Worm (Caenorhabditis elegans): ENCODE measurements around the gene oac-21.
A peak's percentile ranks its signal among the peaks of the same experiment; 100 is the strongest.

Gene oac-21

ce11 chrIV:3857999-3858552 lies 31.0 kb upstream of the oac-21 start (continued):
- TF ChIP-seq F52B5.7 (tag; optimal IDR thresholded peaks at IDR 0.05) (no peak), K11D2.4 (GFP tag; IDR thresholded peaks at IDR 0.05) (no peak), mes-4 (tag; optimal IDR thresholded peaks at IDR 0.05) (no peak), snpc-4 (GFP tag; optimal IDR thresholded peaks at IDR 0.05) (no peak), snpc-4 (tag; optimal IDR thresholded peaks at IDR 0.05) (no peak)

- TF ChIP-seq sptf-2 (GFP tag; optimal IDR thresholded peaks at IDR 0.05) (no peak), mcd-1 (GFP tag; IDR thresholded peaks at IDR 0.05) (0 out of 2 replicates have a peak, but pooled peaks have one; percentile 5), zfh-2 (GFP tag; conservative IDR thresholded peaks at IDR 0.05) (peak; percentile 61)
These were observed 29.5 kb upstream of the oac-21 start for ce11 chrIV:3859552-3859951.

- no peak for TF ChIP-seq bed-2 (GFP tag; IDR thresholded peaks at IDR 0.05)
- no peak for TF ChIP-seq mcd-1 (GFP tag; IDR thresholded peaks at IDR 0.05)
- TF ChIP-seq ceh-100 (GFP tag; IDR thresholded peaks at IDR 0.05) = no peak
- no peak for TF ChIP-seq let-607 (tag; optimal IDR thresholded peaks at IDR 0.05)
These were observed 28.6 kb upstream of the oac-21 start for ce11 chrIV:3860419-3860818.

- TF ChIP-seq Y53F4B.3 (GFP tag; IDR thresholded peaks at IDR 0.05) (no peak), B0035.1 (tag; optimal IDR thresholded peaks at IDR 0.05) (no peak), B0019.2 (GFP tag; conservative IDR thresholded peaks at IDR 0.05) (no peak), tlf-1 (GFP tag; optimal IDR thresholded peaks at IDR 0.05) (no peak), aptf-2 (GFP tag; conservative IDR thresholded peaks at IDR 0.05) (no peak), pha-4 (tag; optimal IDR thresholded peaks at IDR 0.05) (no peak), F22D6.2 (tag; optimal IDR thresholded peaks at IDR 0.05) (no peak), sea-2 (GFP tag; IDR thresholded peaks at IDR 0.05) (no peak), nfya-2 (GFP tag; IDR thresholded peaks at IDR 0.05) (no peak), ceh-40 (GFP tag; IDR thresholded peaks at IDR 0.05) (no peak), rcor-1 (GFP tag; IDR thresholded peaks at IDR 0.05) (no peak), ZK185.1 (tag; optimal IDR thresholded peaks at IDR 0.05; ENCODE audit: poor library complexity, severe bottlenecking) (no peak), xnd-1 (tag; optimal IDR thresholded peaks at IDR 0.05) (no peak), B0261.1 (tag; optimal IDR thresholded peaks at IDR 0.05) (no peak)
These were observed 26.1 kb upstream of the oac-21 start for ce11 chrIV:3862948-3863347.

- TF ChIP-seq sdz-38 (tag; optimal IDR thresholded peaks at IDR 0.05) = no peak
- TF ChIP-seq rec-8 (tag; optimal IDR thresholded peaks at IDR 0.05) = no peak
- TF ChIP-seq Y95B8A.8 (GFP tag; IDR thresholded peaks at IDR 0.05) = no peak
- TF ChIP-seq mcd-1 (GFP tag; IDR thresholded peaks at IDR 0.05) = no peak
- no peak for TF ChIP-seq ztf-3 (GFP tag; optimal IDR thresholded peaks at IDR 0.05)
- no peak for TF ChIP-seq madf-10 (tag; optimal IDR thresholded peaks at IDR 0.05)
- no peak for TF ChIP-seq K11D2.4 (GFP tag; IDR thresholded peaks at IDR 0.05)
- TF ChIP-seq lin-26 (GFP tag; IDR thresholded peaks at IDR 0.05) = no peak
- TF ChIP-seq him-1 (tag; optimal IDR thresholded peaks at IDR 0.05) = no peak
- no peak for TF ChIP-seq madf-8 (GFP tag; conservative IDR thresholded peaks at IDR 0.05)
- TF ChIP-seq F10E7.11 (tag; optimal IDR thresholded peaks at IDR 0.05) = no peak
- no peak for TF ChIP-seq F52B5.7 (tag; optimal IDR thresholded peaks at IDR 0.05)
- TF ChIP-seq T26A5.8 (tag; optimal IDR thresholded peaks at IDR 0.05) = no peak
- TF ChIP-seq hlh-26 (GFP tag; conservative IDR thresholded peaks at IDR 0.05) = no peak
- no peak for TF ChIP-seq ets-4 (GFP tag; optimal IDR thresholded peaks at IDR 0.05)
- no peak for TF ChIP-seq tlf-1 (GFP tag; optimal IDR thresholded peaks at IDR 0.05)
These were observed 24.1 kb upstream of the oac-21 start, which contains the start of gene aat-8 for ce11 chrIV:3864944-3865343. aat-8 (minus strand) TSS chrIV:3865044.
